Fruit fly (Drosophila melanogaster) whole organism, embryonic: ENCODE results near the gene Peritrophin-15a.
A peak's percentile ranks its signal among the peaks of the same experiment; 100 is the strongest.

Experiments used
- Aef1 ChIP-seq: fragments of 200-800 bp; sonication (Bioruptor generic); IDR thresholded peaks from 3 replicates; pipeline ENCODE4 v1.3.6; 2022; ENCODE audit warnings: missing biosample characterization, missing genetic modification characterization
- Blimp-1 ChIP-seq: fragments of 200-800 bp; sonication (Bioruptor generic); optimal IDR thresholded peaks from 3 replicates; lab custom pipeline; 2018; ENCODE audit warnings: missing biosample characterization, missing genetic modification characterization, mild to moderate bottlenecking, moderate library complexity, missing genetic modification reagents
- CG10209 ChIP-seq: fragments of 200-800 bp; sonication (Bioruptor generic); optimal IDR thresholded peaks from 3 replicates; lab custom pipeline; 2017; ENCODE audit warnings: missing biosample characterization, mild to moderate bottlenecking, missing genetic modification characterization, missing genetic modification reagents
- CG10321 ChIP-seq: fragments of 200-800 bp; sonication (Bioruptor generic); IDR thresholded peaks from 2 replicates; pipeline ENCODE4 v1.3.6; 2022; ENCODE audit warnings: missing biosample characterization, missing genetic modification characterization
- CG10462 ChIP-seq: fragments of 200-800 bp; sonication (Bioruptor generic); optimal IDR thresholded peaks from 2 replicates; lab custom pipeline; 2016; ENCODE audit warnings: missing biosample characterization, missing genetic modification characterization
- CG10654 ChIP-seq: fragments of 200-800 bp; sonication (Bioruptor generic); optimal IDR thresholded peaks from 2 replicates; lab custom pipeline; 2016; ENCODE audit warnings: missing biosample characterization, missing genetic modification characterization
- CG11093 ChIP-seq: fragments of 200-800 bp; sonication (Bioruptor generic); IDR thresholded peaks from 3 replicates; pipeline ENCODE4 v1.3.6; 2022; ENCODE audit warnings: missing biosample characterization, missing genetic modification characterization
- CG13296 ChIP-seq: fragments of 200-800 bp; sonication (Bioruptor generic); optimal IDR thresholded peaks from 3 replicates; lab custom pipeline; 2018; ENCODE audit warnings: missing biosample characterization, mild to moderate bottlenecking, missing genetic modification characterization
- CG15011 ChIP-seq: fragments of 200-800 bp; sonication (Bioruptor generic); optimal IDR thresholded peaks from 3 replicates; lab custom pipeline; 2018; ENCODE audit warnings: missing biosample characterization, mild to moderate bottlenecking, missing genetic modification characterization
- CG15601 ChIP-seq: fragments of 200-800 bp; sonication (Bioruptor generic); optimal IDR thresholded peaks from 3 replicates; lab custom pipeline; 2019; ENCODE audit warnings: missing biosample characterization, mild to moderate bottlenecking, missing genetic modification characterization, moderate library complexity
- CG17568 ChIP-seq: fragments of 200-800 bp; sonication (Bioruptor generic); optimal IDR thresholded peaks from 2 replicates; lab custom pipeline; 2018; ENCODE audit warnings: missing biosample characterization, mild to moderate bottlenecking, missing genetic modification characterization, moderate library complexity
- CG17612 ChIP-seq: fragments of 200-800 bp; sonication (Bioruptor generic); IDR thresholded peaks from 2 replicates; pipeline ENCODE4 v1.3.6; 2022; ENCODE audit warnings: missing biosample characterization, missing genetic modification characterization
- CG17912 ChIP-seq: fragments of 200-800 bp; sonication (Bioruptor generic); optimal IDR thresholded peaks from 2 replicates; lab custom pipeline; 2018; ENCODE audit warnings: missing biosample characterization, mild to moderate bottlenecking, missing genetic modification characterization
- CG18011 ChIP-seq: fragments of 200-800 bp; sonication (Bioruptor generic); optimal IDR thresholded peaks from 2 replicates; lab custom pipeline; 2017; ENCODE audit warnings: missing biosample characterization, missing genetic modification characterization, mild to moderate bottlenecking, moderate library complexity, missing genotype
- CG18599 ChIP-seq: fragments of 200-800 bp; sonication (Bioruptor generic); optimal IDR thresholded peaks from 3 replicates; lab custom pipeline; 2017; ENCODE audit warnings: missing biosample characterization, missing genetic modification characterization, mild to moderate bottlenecking, moderate library complexity, missing genetic modification reagents
- CG32532 ChIP-seq: fragments of 200-800 bp; sonication (Bioruptor generic); IDR thresholded peaks from 2 replicates; pipeline ENCODE4 v1.3.6; 2022; ENCODE audit warnings: missing biosample characterization, missing genetic modification characterization
- CG4404 ChIP-seq: fragments of 200-800 bp; sonication (Bioruptor generic); IDR thresholded peaks from 2 replicates; pipeline ENCODE4 v1.3.6; 2022; ENCODE audit warnings: missing biosample characterization, missing genetic modification characterization
- CG7271 ChIP-seq: fragments of 200-800 bp; sonication (Bioruptor generic); optimal IDR thresholded peaks from 2 replicates; lab custom pipeline; 2018; ENCODE audit warnings: missing biosample characterization, mild to moderate bottlenecking, missing genetic modification characterization, moderate library complexity
- CG7372 ChIP-seq: fragments of 200-800 bp; sonication (Bioruptor generic); IDR thresholded peaks from 2 replicates; pipeline ENCODE4 v1.3.6; 2022; ENCODE audit warnings: missing biosample characterization, missing genetic modification characterization
- CG8290 ChIP-seq, 3 experiments: fragments of 200-800 bp; sonication (Bioruptor generic); optimal IDR thresholded peaks; 2 replicates each; lab custom pipeline; 2016 to 2019; ENCODE audit warnings: missing biosample characterization in 3 of 3, missing genetic modification characterization in 3 of 3, mild to moderate bottlenecking in 2 of 3, moderate library complexity in 1 of 3
- CG8478 ChIP-seq: fragments of >200 bp; optimal IDR thresholded peaks from 2 replicates; lab custom pipeline; 2018
- CG9797 ChIP-seq: fragments of 200-800 bp; sonication (Bioruptor generic); optimal IDR thresholded peaks from 3 replicates; lab custom pipeline; 2018; ENCODE audit warnings: missing biosample characterization, mild to moderate bottlenecking, missing genetic modification characterization
- CoRest ChIP-seq: fragments of 200-800 bp; sonication (Bioruptor generic); optimal IDR thresholded peaks from 3 replicates; lab custom pipeline; 2018; ENCODE audit warnings: missing biosample characterization, mild to moderate bottlenecking, missing genetic modification characterization, moderate library complexity
- D19B ChIP-seq: fragments of 200-800 bp; sonication (Bioruptor generic); optimal IDR thresholded peaks from 2 replicates; lab custom pipeline; 2017; ENCODE audit warnings: missing biosample characterization, mild to moderate bottlenecking, missing genetic modification characterization
- Dbx ChIP-seq: fragments of 200-800 bp; sonication (Bioruptor generic); IDR thresholded peaks from 3 replicates; pipeline ENCODE4 v1.3.6; 2022; ENCODE audit warnings: missing biosample characterization, missing genetic modification characterization
- Doc3 ChIP-seq: fragments of 200-800 bp; sonication (Bioruptor generic); IDR thresholded peaks from 3 replicates; pipeline ENCODE4 v1.3.6; 2022; ENCODE audit warnings: missing biosample characterization, missing genetic modification characterization; ENCODE audit not compliant: partially characterized antibody
- HLH3B ChIP-seq: fragments of 200-800 bp; sonication (Bioruptor generic); IDR thresholded peaks from 2 replicates; pipeline ENCODE4 v1.3.6; 2022; ENCODE audit warnings: missing biosample characterization, missing genetic modification characterization
- Hmx ChIP-seq: fragments of 200-800 bp; sonication (Bioruptor generic); optimal IDR thresholded peaks from 2 replicates; lab custom pipeline; 2016; ENCODE audit warnings: missing biosample characterization, missing genetic modification characterization
- Hsf ChIP-seq: fragments of 200-800 bp; sonication (Bioruptor generic); optimal IDR thresholded peaks from 3 replicates; lab custom pipeline; 2016; ENCODE audit warnings: missing biosample characterization, missing genetic modification characterization
- Med ChIP-seq: fragments of 200-800 bp; sonication (Bioruptor generic); peaks from one replicate; lab custom pipeline; 2016; ENCODE audit warnings: missing biosample characterization, missing genetic modification characterization, mild to moderate bottlenecking, inconsistent platforms, moderate library complexity
- Meics ChIP-seq: fragments of 200-800 bp; sonication (Bioruptor generic); optimal IDR thresholded peaks from 2 replicates; lab custom pipeline; 2017; ENCODE audit warnings: missing biosample characterization, mild to moderate bottlenecking, missing genetic modification characterization
- Nf-YC ChIP-seq: fragments of 200-800 bp; optimal IDR thresholded peaks from 3 replicates; lab custom pipeline; 2019; ENCODE audit warnings: missing biosample characterization, mild to moderate bottlenecking, missing genetic modification characterization, moderate library complexity
- Pdp1 ChIP-seq, 2 experiments: fragments of 200-800 bp; sonication (Bioruptor generic); optimal IDR thresholded peaks; 3 replicates each; lab custom pipeline; 2016; ENCODE audit warnings: missing biosample characterization in 2 of 2, missing genetic modification characterization in 2 of 2, mild to moderate bottlenecking in 1 of 2, moderate library complexity in 1 of 2
- ab ChIP-seq: fragments of 200-800 bp; sonication (Bioruptor generic); optimal IDR thresholded peaks from 2 replicates; lab custom pipeline; 2016; ENCODE audit warnings: missing biosample characterization, missing genetic modification characterization
- al ChIP-seq: fragments of 200-800 bp; sonication (Bioruptor generic); IDR thresholded peaks from 2 replicates; pipeline ENCODE4 v1.3.6; 2022; ENCODE audit warnings: missing biosample characterization, missing genetic modification characterization
- bigmax ChIP-seq: fragments of 200-800 bp; sonication (Bioruptor generic); optimal IDR thresholded peaks from 2 replicates; lab custom pipeline; 2018; ENCODE audit warnings: missing biosample characterization, mild to moderate bottlenecking, missing genetic modification characterization
- cato ChIP-seq: fragments of 200-800 bp; sonication (Bioruptor generic); optimal IDR thresholded peaks from 2 replicates; lab custom pipeline; 2016; ENCODE audit warnings: missing biosample characterization, missing genetic modification characterization, borderline replicate concordance
- chm ChIP-seq: fragments of 200-800 bp; sonication (Bioruptor generic); IDR thresholded peaks from 2 replicates; pipeline ENCODE4 v1.3.6; 2022; ENCODE audit warnings: missing biosample characterization, missing genetic modification characterization
- croc ChIP-seq: fragments of 200-800 bp; sonication (Bioruptor generic); conservative IDR thresholded peaks from 3 replicates; pipeline ENCODE4 v1.3.6; 2022; ENCODE audit warnings: missing biosample characterization, missing genetic modification characterization
- disco-r ChIP-seq: fragments of 200-800 bp; sonication (Bioruptor generic); optimal IDR thresholded peaks from 2 replicates; lab custom pipeline; 2016; ENCODE audit warnings: missing biosample characterization, missing genetic modification characterization
- dmrt11E ChIP-seq: fragments of 200-800 bp; sonication (Bioruptor generic); optimal IDR thresholded peaks from 3 replicates; lab custom pipeline; 2018; ENCODE audit warnings: missing biosample characterization, mild to moderate bottlenecking, missing genetic modification characterization, moderate library complexity
- fru ChIP-seq: fragments of >200 bp; optimal IDR thresholded peaks from 2 replicates; lab custom pipeline; 2017
- gsb-n ChIP-seq: fragments of 200-800 bp; sonication (Bioruptor generic); optimal IDR thresholded peaks from 3 replicates; lab custom pipeline; 2018; ENCODE audit warnings: missing biosample characterization, mild to moderate bottlenecking, missing genetic modification characterization
- jigr1 ChIP-seq: fragments of 200-800 bp; sonication (Bioruptor generic); IDR thresholded peaks from 3 replicates; pipeline ENCODE4 v1.3.6; 2022; ENCODE audit warnings: missing biosample characterization, missing genetic modification characterization
- kni ChIP-seq: fragments of 200-800 bp; sonication (Bioruptor generic); optimal IDR thresholded peaks from 3 replicates; lab custom pipeline; 2017; ENCODE audit warnings: mild to moderate bottlenecking, missing biosample characterization, missing genetic modification reagents, missing genetic modification characterization
- run ChIP-seq: fragments of 200-800 bp; sonication (Bioruptor generic); optimal IDR thresholded peaks from 3 replicates; lab custom pipeline; 2018; ENCODE audit warnings: missing biosample characterization, mild to moderate bottlenecking, missing genetic modification characterization
- sna ChIP-seq: fragments of 200-800 bp; sonication (Bioruptor generic); IDR thresholded peaks from 2 replicates; pipeline ENCODE4 v1.3.6; 2022; ENCODE audit warnings: missing biosample characterization, missing genetic modification characterization; ENCODE audit not compliant: partially characterized antibody
- ssp ChIP-seq: fragments of 200-800 bp; sonication (Bioruptor generic); IDR thresholded peaks from 2 replicates; pipeline ENCODE4 v1.3.6; 2022; ENCODE audit warnings: missing biosample characterization, missing genetic modification characterization
- tgo ChIP-seq: fragments of 200-800 bp; sonication (Bioruptor generic); IDR thresholded peaks from 3 replicates; pipeline ENCODE4 v1.3.6; 2022; ENCODE audit warnings: missing biosample characterization, missing genetic modification characterization
- tin ChIP-seq: fragments of 200-800 bp; sonication (Bioruptor generic); optimal IDR thresholded peaks from 3 replicates; lab custom pipeline; 2016; ENCODE audit warnings: missing biosample characterization, missing genetic modification characterization
- trh ChIP-seq: fragments of 200-800 bp; sonication (Bioruptor generic); optimal IDR thresholded peaks from 2 replicates; lab custom pipeline; 2016; ENCODE audit warnings: missing biosample characterization, missing genetic modification characterization
- usp ChIP-seq: fragments of >200 bp; optimal IDR thresholded peaks from 2 replicates; lab custom pipeline; 2017; ENCODE audit warnings: missing biosample characterization, missing genetic modification characterization

Peritrophin-15a gene

dm6 chr2L:8374235-8374634 lies 21.7 kb downstream of the Peritrophin-15a start, which contains the start of gene Wdr82 (continued):
- TF ChIP-seq CG17568 = no peak
- TF ChIP-seq CG32532 (GFP tag; lab: Robert Waterston, UW) = no peak
- TF ChIP-seq gsb-n (tag; lab: Kevin White, UChicago) = no peak
- no peak for TF ChIP-seq jigr1 (GFP tag; lab: Robert Waterston, UW)
- TF ChIP-seq CG8478 (lab: Kevin White, UChicago) = no peak
- no peak for TF ChIP-seq CG7271 (tag; lab: Kevin White, UChicago)
- TF ChIP-seq sna (GFP tag; lab: Robert Waterston, UW) = peak; percentile 73
- no peak for TF ChIP-seq CG17612 (GFP tag; lab: Robert Waterston, UW)
- no peak for TF ChIP-seq CG17912 (GFP tag; lab: Kevin White, UChicago)
- no peak for TF ChIP-seq CG15601
- no peak for TF ChIP-seq Hsf (GFP tag; lab: Kevin White, UChicago)
- no peak for TF ChIP-seq run (tag; lab: Kevin White, UChicago)
- TF ChIP-seq CG10462 (GFP tag; lab: Kevin White, UChicago) = no peak
- no peak for TF ChIP-seq CG10654
- no peak for TF ChIP-seq HLH3B (GFP tag; lab: Robert Waterston, UW)
- no peak for TF ChIP-seq tgo (GFP tag; lab: Robert Waterston, UW)
- no peak for TF ChIP-seq ab (GFP tag; lab: Kevin White, UChicago)
- no peak for TF ChIP-seq tin (GFP tag; lab: Kevin White, UChicago)
- no peak for TF ChIP-seq CG18011 (GFP tag; lab: Kevin White, UChicago)
- TF ChIP-seq Meics (GFP tag; lab: Kevin White, UChicago) = no peak
- TF ChIP-seq CG8290 (GFP tag; optimal IDR thresholded peaks at IDR 0.05; lab: Kevin White, UChicago) = no peak
- peak in 1 of 2 experiments; percentile 10 for TF ChIP-seq CG8290 (tag; optimal IDR thresholded peaks at IDR 0.05; lab: Kevin White, UChicago)
- TF ChIP-seq Aef1 = no peak
- no peak for TF ChIP-seq Blimp-1 (GFP tag; lab: Kevin White, UChicago)
- TF ChIP-seq CG9797 (GFP tag; lab: Kevin White, UChicago) = no peak
- no peak for TF ChIP-seq dmrt11E
- TF ChIP-seq disco-r (GFP tag; lab: Kevin White, UChicago) = no peak
- TF ChIP-seq CoRest (tag; lab: Kevin White, UChicago) = no peak
- no peak for TF ChIP-seq CG7372
- TF ChIP-seq croc (GFP tag; lab: Robert Waterston, UW) = no peak
- no peak for TF ChIP-seq D19B (GFP tag; lab: Kevin White, UChicago)
- no peak for TF ChIP-seq trh (GFP tag; lab: Kevin White, UChicago)
- no peak for TF ChIP-seq Hmx (GFP tag; lab: Kevin White, UChicago)
- no peak for TF ChIP-seq CG10321 (GFP tag; lab: Robert Waterston, UW)
- TF ChIP-seq CG15011 = no peak
- TF ChIP-seq CG11093 (GFP tag; lab: Robert Waterston, UW) = no peak
- TF ChIP-seq CG4404 = no peak
- no peak for TF ChIP-seq al
- peak; percentile 37; the same call in 1 of the 3 replicates for TF ChIP-seq Doc3 (GFP tag; lab: Robert Waterston, UW)
- TF ChIP-seq cato (GFP tag; lab: Kevin White, UChicago) = no peak
- TF ChIP-seq usp = no peak
- TF ChIP-seq Dbx (GFP tag; lab: Robert Waterston, UW) = no peak
- no peak for TF ChIP-seq chm
- no peak for TF ChIP-seq fru
- no peak for TF ChIP-seq bigmax (GFP tag; lab: Kevin White, UChicago)
- no peak for TF ChIP-seq ssp
- no peak for TF ChIP-seq CG18599 (GFP tag; lab: Kevin White, UChicago)
- TF ChIP-seq CG10209 = no peak
- no peak for TF ChIP-seq CG13296 (GFP tag; lab: Kevin White, UChicago)
- TF ChIP-seq Nf-YC (tag; lab: Kevin White, UChicago) = no peak
- TF ChIP-seq Med = peak; percentile 2
- no peak for TF ChIP-seq kni (GFP tag; lab: Kevin White, UChicago)
- TF ChIP-seq Pdp1 (GFP tag; optimal IDR thresholded peaks at IDR 0.05; lab: Kevin White, UChicago) = no peak
